Worm (Caenorhabditis elegans) whole organism, L2 larva: ENCODE measurements around the gene F44B9.10.

Source experiments
- gmeb-1 ChIP-seq: fragments of 150-350 bp; optimal IDR thresholded peaks from 2 replicates; lab custom pipeline; 2014; ENCODE audit warnings: missing biosample characterization, missing genetic modification characterization
- mdl-1 ChIP-seq, 2 experiments: fragments of 150-350 bp in 1 of 2; sonication (generic microtip) in 1 of 2; optimal IDR thresholded peaks; 2 replicates each; lab custom pipeline; 2017; ENCODE audit warnings: missing biosample characterization in 2 of 2, missing genetic modification characterization in 2 of 2

ce11 chrIII:7986585-7987171, 46.8 kb downstream of the F44B9.10 start, which contains the start of gene hrpk-2:
- no peak for TF ChIP-seq gmeb-1 (tag; lab: Kevin White, UChicago)
- no peak for TF ChIP-seq mdl-1 (tag; optimal IDR thresholded peaks at IDR 0.05; lab: Kevin White, UChicago)
